Worm (Caenorhabditis elegans): ENCODE measurements around the gene Y62E10A.13.
A peak's percentile ranks its signal among the peaks of the same experiment; 100 is the strongest.

Gene Y62E10A.13

ce11 chrIV:13415739-13416271 lies 17.0 kb upstream of the Y62E10A.13 start, which contains the start of the genes pik-1 and aptf-2:
Gene pik-1, plus strand, starts transcription at chrIV:13416041.
Gene aptf-2, minus strand, starts transcription at chrIV:13416051.
- TF ChIP-seq elt-3 (tag; optimal IDR thresholded peaks at IDR 0.05) (no peak), unc-55 (GFP tag; optimal IDR thresholded peaks at IDR 0.05) (peak; percentile 38), ztf-11 (tag; optimal IDR thresholded peaks at IDR 0.05) (no peak), C34F6.9 (tag; optimal IDR thresholded peaks at IDR 0.05) (peak; percentile 16), nhr-129 (tag; optimal IDR thresholded peaks at IDR 0.05) (peak; percentile 65)

- TF ChIP-seq R02D3.7 (tag; optimal IDR thresholded peaks at IDR 0.05) (no peak), nhr-21 (tag; optimal IDR thresholded peaks at IDR 0.05) (no peak), nhr-129 (tag; optimal IDR thresholded peaks at IDR 0.05) (peak; percentile 64), F13H6.1 (tag; optimal IDR thresholded peaks at IDR 0.05) (peak; percentile 0), unc-62 (GFP tag; optimal IDR thresholded peaks at IDR 0.05) (no peak), unc-55 (GFP tag; optimal IDR thresholded peaks at IDR 0.05) (peak; percentile 15), C34F6.9 (tag; optimal IDR thresholded peaks at IDR 0.05) (peak; percentile 53)
Observed at ce11 chrIV:13412845-13413383, 14.1 kb upstream of the Y62E10A.13 start, which contains the start of gene gcl-1. Gene gcl-1, minus strand, starts transcription at chrIV:13412895.

ce11 chrIV:13408018-13408417 lies 9.2 kb upstream of the Y62E10A.13 start, which contains the start of gene Y62E10A.19:
Gene Y62E10A.19, minus strand, starts transcription at chrIV:13408306.
- TF ChIP-seq blmp-1 (tag; optimal IDR thresholded peaks at IDR 0.05; ENCODE audit: insufficient read depth) (peak; percentile 32), nhr-12 (tag; optimal IDR thresholded peaks at IDR 0.05) (no peak)

- TF ChIP-seq sem-4 (tag; optimal IDR thresholded peaks at IDR 0.05) (no peak), unc-62 (GFP tag; optimal IDR thresholded peaks at IDR 0.05) (no peak), Y55F3AM.14 (GFP tag; optimal IDR thresholded peaks at IDR 0.05) (no peak), nhr-25 (tag; optimal IDR thresholded peaks at IDR 0.05) (no peak)
Observed at ce11 chrIV:13400456-13401364, 1.9 kb upstream of the Y62E10A.13 start, which contains the start of the genes memi-2 and cyp-31A5. Gene memi-2, minus strand, starts transcription at chrIV:13400506. Gene cyp-31A5, plus strand, starts transcription at chrIV:13401289.

DNA sequence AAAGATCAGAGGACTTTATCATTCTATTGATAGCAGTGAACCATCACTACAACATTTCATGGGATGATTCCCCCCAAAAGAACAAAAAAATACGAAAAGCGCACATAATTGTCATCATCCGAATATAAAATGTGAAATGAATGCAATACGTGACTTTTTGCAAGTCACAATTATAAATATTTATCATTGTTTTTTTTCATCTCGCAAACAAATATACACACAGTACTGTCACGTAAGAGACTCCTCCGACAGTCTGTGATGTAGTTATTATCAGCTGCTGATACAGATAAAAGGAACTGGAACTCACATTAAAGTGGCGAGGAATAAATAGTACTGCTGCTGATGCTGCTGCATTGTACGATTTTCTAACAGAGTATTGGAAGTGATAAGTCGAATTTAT lies 2.5 kb downstream of the Y62E10A.13 start:
- TF ChIP-seq nhr-129 (tag; optimal IDR thresholded peaks at IDR 0.05) = peak; percentile 73
- peak; percentile 2 for TF ChIP-seq nhr-21 (tag; optimal IDR thresholded peaks at IDR 0.05)
- TF ChIP-seq F13H6.1 (tag; optimal IDR thresholded peaks at IDR 0.05) = peak; percentile 17
- TF ChIP-seq lsy-2 (tag; optimal IDR thresholded peaks at IDR 0.05) = peak in 1 of 2 experiments; percentile 18
- peak; percentile 35 for TF ChIP-seq fos-1 (tag; optimal IDR thresholded peaks at IDR 0.05)
- peak; percentile 54 for TF ChIP-seq skn-1 (tag; optimal IDR thresholded peaks at IDR 0.05)
- peak; percentile 63 for TF ChIP-seq sma-9 (GFP tag; optimal IDR thresholded peaks at IDR 0.05)
- no peak for TF ChIP-seq sma-9 (tag; optimal IDR thresholded peaks at IDR 0.05)
- no peak for TF ChIP-seq nhr-10 (tag; optimal IDR thresholded peaks at IDR 0.05)
- peak; percentile 20 for TF ChIP-seq sma-3 (GFP tag; optimal IDR thresholded peaks at IDR 0.05)
- TF ChIP-seq crh-2 (tag; optimal IDR thresholded peaks at IDR 0.05) = peak; percentile 66
- no peak for TF ChIP-seq mab-5 (tag; optimal IDR thresholded peaks at IDR 0.05)

DNA sequence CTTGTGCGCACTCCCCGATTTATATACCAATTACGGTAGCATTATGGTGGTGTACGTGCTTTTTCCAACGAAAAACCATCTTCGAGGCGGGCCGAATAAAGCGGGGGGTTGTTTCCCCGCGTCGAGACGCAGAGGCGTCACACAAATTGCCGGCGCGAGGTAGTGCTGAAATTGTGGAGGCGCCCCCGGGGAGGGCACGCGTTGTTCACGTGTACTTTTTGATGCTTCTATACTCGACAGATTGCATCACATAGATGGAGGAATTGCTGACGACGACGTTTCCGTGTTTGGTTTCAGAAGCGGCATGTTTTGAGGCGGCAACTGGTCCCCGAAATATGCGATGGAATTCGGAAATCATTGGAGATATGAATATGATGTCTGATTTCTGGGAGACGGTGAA lies 3.6 kb downstream of the Y62E10A.13 start:
- peak; percentile 99 for TF ChIP-seq sma-9 (GFP tag; optimal IDR thresholded peaks at IDR 0.05)
- TF ChIP-seq sma-9 (tag; optimal IDR thresholded peaks at IDR 0.05) = peak; percentile 33
- peak; percentile 76 for TF ChIP-seq lin-13 (GFP tag; optimal IDR thresholded peaks at IDR 0.05)
- peak; percentile 60 for TF ChIP-seq blmp-1 (tag; optimal IDR thresholded peaks at IDR 0.05; ENCODE audit: insufficient read depth)
- TF ChIP-seq sem-4 (tag; optimal IDR thresholded peaks at IDR 0.05) = peak; percentile 83
- peak; percentile 87 for TF ChIP-seq C34F6.9 (tag; optimal IDR thresholded peaks at IDR 0.05)
- TF ChIP-seq lsy-2 (tag; optimal IDR thresholded peaks at IDR 0.05) = peak in 1 of 2 experiments; percentile 85
- peak; percentile 70 for TF ChIP-seq lin-11 (tag; optimal IDR thresholded peaks at IDR 0.05)
- peak; percentile 9 for TF ChIP-seq ceh-16 (tag; optimal IDR thresholded peaks at IDR 0.05)
- TF ChIP-seq lin-39 (tag; optimal IDR thresholded peaks at IDR 0.05) = no peak
- no peak for TF ChIP-seq peb-1 (tag; optimal IDR thresholded peaks at IDR 0.05)
- no peak for TF ChIP-seq nhr-237 (tag; optimal IDR thresholded peaks at IDR 0.05)
- TF ChIP-seq F13H6.1 (tag; optimal IDR thresholded peaks at IDR 0.05) = peak; percentile 91
- TF ChIP-seq alr-1 (tag; optimal IDR thresholded peaks at IDR 0.05) = no peak
- peak; percentile 81 for TF ChIP-seq fos-1 (tag; optimal IDR thresholded peaks at IDR 0.05)
- TF ChIP-seq Y55F3AM.14 (GFP tag; optimal IDR thresholded peaks at IDR 0.05) = peak; percentile 85
- TF ChIP-seq ztf-1 (GFP tag; conservative IDR thresholded peaks at IDR 0.05) = no peak
- TF ChIP-seq mab-5 (tag; optimal IDR thresholded peaks at IDR 0.05) = no peak
- TF ChIP-seq skn-1 (tag; optimal IDR thresholded peaks at IDR 0.05) = no peak
- peak; percentile 73 to 91 for TF ChIP-seq mdl-1 (tag; optimal IDR thresholded peaks at IDR 0.05)
- TF ChIP-seq nhr-25 (tag; optimal IDR thresholded peaks at IDR 0.05) = peak; percentile 91
- peak; percentile 93 for TF ChIP-seq nhr-21 (tag; optimal IDR thresholded peaks at IDR 0.05)
- TF ChIP-seq nhr-77 (tag; optimal IDR thresholded peaks at IDR 0.05) = no peak
- TF ChIP-seq crh-2 (tag; optimal IDR thresholded peaks at IDR 0.05) = peak; percentile 89
- peak; percentile 69 for TF ChIP-seq gmeb-1 (tag; optimal IDR thresholded peaks at IDR 0.05)
- TF ChIP-seq unc-55 (GFP tag; optimal IDR thresholded peaks at IDR 0.05) = peak; percentile 86
- no peak for TF ChIP-seq mbf-1 (tag; optimal IDR thresholded peaks at IDR 0.05)
- no peak for TF ChIP-seq dmd-4 (tag; optimal IDR thresholded peaks at IDR 0.05)

Data from whole organism, L2 larva.